Worm (Caenorhabditis elegans) whole organism, dauer: Measurements from ENCODE around the gene clec-181.

Source experiments
- unc-62 ChIP-seq: sonication (generic microtip); optimal IDR thresholded peaks from 2 replicates; lab custom pipeline; 2017; ENCODE audit warnings: missing biosample characterization, missing genetic modification reagents, missing genetic modification characterization

Gene clec-181

DNA sequence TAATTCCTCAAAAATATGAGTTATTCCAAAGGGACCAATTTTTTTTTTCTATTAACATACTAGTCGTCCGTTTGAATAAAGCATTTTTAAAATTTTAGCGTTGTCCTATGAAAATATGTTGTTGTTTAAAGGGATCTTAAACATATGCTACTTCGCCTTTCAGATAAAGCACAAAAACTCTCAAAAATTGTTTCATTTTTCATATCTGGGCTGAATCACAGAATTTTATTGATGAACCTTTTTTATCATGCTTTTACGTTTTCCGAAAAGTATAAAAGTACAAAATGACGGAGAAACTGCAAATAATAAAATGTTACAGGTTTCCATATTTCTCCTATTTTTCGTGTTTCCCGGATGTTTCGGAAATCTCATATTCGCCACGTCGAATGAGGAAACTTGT lies at the start of gene clec-181:
Gene clec-181 (plus strand): TSS at position 301 of the 400 bp plus-strand sequence.
- TF ChIP-seq unc-62 (GFP tag; lab: Kevin White, UChicago), result no peak

DNA sequence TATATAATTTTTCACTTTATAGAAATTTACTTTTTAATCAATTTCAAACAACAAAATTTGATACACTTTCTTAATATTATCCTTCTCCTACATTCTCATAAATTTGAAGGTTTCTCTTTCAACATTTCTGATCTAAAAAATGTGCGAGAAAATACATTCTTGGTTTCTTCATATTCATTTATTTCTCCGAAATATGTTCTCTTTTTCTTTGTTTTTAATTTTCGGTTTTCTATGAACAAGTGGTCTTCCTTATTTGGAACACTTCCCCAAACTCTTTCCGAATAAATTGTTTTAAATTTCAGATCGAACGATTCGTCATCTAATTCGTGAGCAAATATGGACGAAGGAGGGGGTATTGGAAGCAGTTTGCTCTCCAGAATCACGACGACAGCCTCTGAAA lies 36.7 kb upstream of the clec-181 start, which contains the start of gene npr-22:
Gene npr-22 (plus strand): TSS at position 301 of the 400 bp plus-strand sequence.
- TF ChIP-seq unc-62 (GFP tag; lab: Kevin White, UChicago), result no peak

DNA sequence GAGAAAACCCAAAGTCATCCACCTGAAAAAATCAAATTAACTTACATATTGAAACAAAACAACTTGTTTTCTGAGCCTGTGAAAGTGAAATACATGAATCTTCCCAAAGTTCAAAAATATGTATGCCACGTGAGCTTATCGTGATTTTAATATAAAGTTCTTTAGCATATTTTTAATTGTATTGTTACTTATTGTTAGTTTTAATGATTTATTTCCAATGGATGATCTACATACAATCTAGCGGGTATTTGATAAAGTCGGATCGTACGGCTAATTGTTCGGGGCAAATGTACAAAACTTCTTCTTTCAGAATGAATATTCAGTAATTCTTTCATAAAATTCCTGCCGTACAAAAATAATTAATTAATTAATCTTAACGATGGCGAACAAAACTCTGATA lies 25.6 kb upstream of the clec-181 start, which contains the start of gene Y59H11AM.4:
Gene Y59H11AM.4 (minus strand): TSS at position 101 of the 400 bp plus-strand sequence.
- TF ChIP-seq unc-62 (GFP tag; lab: Kevin White, UChicago), result no peak

DNA sequence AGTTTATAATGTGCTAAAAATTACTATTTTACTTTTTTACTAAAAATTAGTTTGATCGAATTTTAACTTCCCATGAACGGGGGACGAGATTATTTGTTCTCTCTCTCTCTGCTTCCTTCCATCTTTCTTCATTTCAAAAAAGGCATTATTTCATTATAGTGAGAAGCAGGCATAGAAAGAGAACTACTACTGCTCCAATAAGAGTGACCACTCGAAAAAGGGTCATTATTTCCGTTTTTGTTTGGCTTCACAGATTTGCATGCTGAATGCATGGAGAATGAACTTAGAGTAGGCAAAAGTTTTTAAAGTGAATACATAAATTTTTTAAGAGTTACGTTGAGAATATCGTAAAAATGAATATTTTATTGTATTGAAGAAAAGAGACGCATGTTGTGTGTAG lies 25.1 kb upstream of the clec-181 start:
- no peak for TF ChIP-seq unc-62 (GFP tag; lab: Kevin White, UChicago)

DNA sequence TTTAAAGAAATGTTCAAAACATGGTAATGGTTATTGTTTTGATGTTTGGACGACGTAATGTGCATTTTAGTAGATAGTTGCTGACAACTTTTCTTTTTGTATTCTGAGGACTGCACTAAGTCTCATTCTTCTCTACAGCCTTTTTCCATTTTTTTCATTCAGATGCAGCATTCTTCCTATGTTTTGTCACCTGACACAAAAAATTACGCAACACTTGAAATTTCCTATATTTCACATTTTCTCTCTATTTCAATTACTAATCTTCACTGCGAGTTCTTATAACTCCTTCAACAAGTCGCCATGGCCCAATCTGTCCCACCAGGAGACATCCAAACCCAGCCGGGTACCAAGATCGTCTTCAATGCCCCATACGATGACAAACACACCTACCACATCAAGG lies 24.7 kb upstream of the clec-181 start, which contains the start of gene Y59H11AM.1:
Gene Y59H11AM.1 (plus strand): TSS at position 301 of the 400 bp plus-strand sequence.
- no peak for TF ChIP-seq unc-62 (GFP tag; lab: Kevin White, UChicago)

DNA sequence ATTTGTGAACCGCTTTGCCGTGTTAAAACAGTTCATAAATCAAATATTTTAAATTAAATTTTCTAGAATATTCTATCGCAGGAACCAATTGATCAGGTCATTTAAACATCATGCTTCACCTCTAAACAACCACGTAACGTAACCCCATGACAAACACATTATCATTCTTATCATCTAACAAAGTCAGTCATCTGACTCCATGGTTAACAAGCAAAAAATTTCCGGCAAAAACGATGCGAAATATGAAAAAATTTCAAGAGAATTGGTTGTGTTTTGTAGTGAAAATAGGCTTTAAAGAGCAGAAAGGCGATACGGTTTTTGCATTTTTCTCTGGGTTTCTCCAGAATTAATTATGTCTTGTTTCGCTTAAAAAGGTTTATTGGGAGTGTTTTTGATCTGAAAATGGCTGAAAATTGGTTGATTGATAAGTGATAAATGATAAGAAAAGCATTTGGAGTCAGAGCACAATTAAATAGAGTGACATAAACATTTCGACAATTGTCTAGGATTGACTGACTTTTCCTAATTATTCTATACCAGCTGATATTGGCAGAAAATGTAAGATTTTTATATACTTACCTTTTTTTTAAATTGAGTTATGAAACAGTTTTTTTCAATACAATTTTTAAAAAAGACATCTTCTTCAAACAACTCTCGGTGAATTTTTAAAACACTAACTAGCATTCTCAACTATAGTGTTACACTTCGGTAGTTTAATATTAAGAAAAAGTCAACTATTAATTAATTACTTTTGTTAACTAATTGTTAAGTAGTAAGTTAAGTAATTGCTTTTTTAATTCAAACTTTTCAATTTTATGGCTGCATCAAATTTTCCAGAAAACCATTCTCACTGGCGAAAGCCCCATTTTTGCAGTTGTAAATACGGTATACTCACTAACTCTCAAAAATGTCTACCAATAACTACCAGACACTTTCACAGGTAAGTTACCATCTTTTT lies 10.5 kb upstream of the clec-181 start, which contains the start of gene catp-7:
Gene catp-7 (plus strand): TSS at position 908 of the 958 bp plus-strand sequence.
- TF ChIP-seq unc-62 (GFP tag; lab: Kevin White, UChicago), result no peak

DNA sequence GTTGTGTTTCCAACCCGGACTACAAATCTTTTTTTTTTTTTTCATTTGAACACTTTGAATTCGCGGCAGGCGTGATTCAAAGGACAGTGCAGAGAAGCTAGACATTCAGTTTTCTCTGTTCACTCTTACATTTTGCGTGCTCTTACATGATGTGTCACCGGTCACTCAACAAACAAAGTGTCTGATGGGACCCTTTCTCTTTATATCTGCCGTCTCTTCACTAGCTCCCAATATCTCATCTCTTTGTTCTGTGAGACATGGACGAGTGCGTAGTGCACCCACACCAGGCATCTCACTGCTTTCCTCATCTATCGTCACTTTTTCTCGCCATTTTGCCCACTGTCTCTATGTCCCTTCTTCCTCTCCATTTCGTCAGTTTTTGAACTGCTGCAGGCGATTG lies 8.8 kb upstream of the clec-181 start:
- no peak for TF ChIP-seq unc-62 (GFP tag; lab: Kevin White, UChicago)

DNA sequence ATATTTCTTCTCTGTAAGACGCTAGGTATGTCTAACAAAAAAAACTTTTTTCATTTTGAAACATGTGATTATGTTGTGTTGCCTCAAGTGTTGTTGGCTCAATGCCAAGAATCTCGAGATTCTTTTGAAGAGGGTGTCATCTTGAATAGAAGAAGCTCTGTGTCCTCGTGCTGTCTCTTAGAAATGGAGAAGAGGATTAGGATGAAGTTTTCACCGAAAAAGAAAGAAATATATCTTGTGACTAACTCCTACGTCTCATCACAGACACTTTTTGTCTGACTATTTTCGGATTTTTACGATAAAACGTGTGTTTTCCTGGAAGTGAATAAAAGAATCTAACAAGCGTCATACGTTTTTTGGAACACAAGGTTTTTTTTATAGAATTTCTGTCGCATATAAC lies 8.3 kb upstream of the clec-181 start:
- no peak for TF ChIP-seq unc-62 (GFP tag; lab: Kevin White, UChicago)

DNA sequence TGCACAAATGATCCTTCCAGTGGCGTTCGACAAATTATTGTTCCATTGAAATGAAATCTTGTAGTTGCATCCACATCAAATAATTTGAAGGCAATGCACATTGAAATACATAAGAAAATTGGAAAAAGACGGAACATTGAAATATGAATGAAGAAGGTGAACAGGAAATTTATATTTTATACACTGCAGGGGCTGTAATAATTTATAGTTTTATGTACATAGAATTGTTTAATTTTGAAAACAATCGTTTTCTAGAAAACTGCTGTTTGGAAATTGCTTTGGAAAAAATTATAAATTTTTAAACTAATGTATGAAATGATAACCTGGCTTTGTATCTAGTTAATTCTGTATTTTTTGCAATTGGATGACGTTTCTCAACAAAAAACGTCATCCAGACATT lies 550 bp upstream of the clec-181 start, which contains the start of gene Y59H11AR.3:
Gene Y59H11AR.3 (minus strand): TSS at position 101 of the 400 bp plus-strand sequence.
- TF ChIP-seq unc-62 (GFP tag; lab: Kevin White, UChicago), result no peak

DNA sequence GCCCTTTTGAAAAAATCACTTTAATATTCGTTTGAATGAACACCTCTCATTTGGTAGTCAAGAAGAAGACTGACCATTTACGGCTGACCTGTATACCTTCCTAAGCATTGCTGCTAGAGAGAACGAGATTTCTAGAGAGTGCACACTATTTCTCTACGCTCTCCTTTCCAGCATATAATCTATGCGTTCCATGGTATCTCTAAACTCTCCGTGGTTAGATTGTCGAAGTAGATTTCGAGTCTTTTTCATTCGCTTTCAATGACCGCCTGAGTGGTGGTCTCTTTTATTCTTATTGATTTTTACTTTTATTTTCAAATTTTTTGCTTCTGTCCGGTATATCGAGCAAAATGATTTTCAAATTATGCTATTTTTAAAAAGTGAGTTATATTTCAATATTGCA lies 1.6 kb downstream of the clec-181 start:
- TF ChIP-seq unc-62 (GFP tag; lab: Kevin White, UChicago), result no peak

DNA sequence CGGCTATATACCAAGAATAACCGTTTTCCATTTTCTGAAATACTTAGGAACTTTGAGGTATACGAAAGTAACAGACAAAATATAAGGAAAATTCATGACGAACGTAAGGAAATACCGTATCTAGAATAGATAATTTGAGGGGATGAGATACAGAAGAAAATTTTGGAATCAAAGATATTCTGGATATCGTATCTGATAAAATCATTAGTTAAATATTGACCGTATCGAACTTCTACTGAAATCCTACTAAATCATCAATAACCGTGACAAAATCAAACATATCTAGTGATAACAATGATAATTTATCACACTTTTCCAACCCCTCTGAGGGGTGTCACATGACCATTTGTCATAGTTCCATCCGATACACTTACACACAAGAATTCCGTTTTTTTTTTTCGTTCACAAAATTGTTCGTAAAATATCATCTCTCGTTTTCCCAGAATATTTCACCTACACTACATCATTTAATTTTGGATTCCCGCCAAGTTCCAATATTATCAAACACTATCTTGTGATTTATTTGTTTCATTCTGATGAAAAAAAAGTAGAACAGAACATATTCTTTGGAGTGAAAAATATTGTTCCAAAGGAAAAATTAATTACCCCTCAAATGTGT lies 5.0 kb downstream of the clec-181 start, which contains the start of gene Y59H11AR.4:
Gene Y59H11AR.4 (minus strand): TSS at position 51 of the 619 bp plus-strand sequence.
- TF ChIP-seq unc-62 (GFP tag; lab: Kevin White, UChicago), result no peak

DNA sequence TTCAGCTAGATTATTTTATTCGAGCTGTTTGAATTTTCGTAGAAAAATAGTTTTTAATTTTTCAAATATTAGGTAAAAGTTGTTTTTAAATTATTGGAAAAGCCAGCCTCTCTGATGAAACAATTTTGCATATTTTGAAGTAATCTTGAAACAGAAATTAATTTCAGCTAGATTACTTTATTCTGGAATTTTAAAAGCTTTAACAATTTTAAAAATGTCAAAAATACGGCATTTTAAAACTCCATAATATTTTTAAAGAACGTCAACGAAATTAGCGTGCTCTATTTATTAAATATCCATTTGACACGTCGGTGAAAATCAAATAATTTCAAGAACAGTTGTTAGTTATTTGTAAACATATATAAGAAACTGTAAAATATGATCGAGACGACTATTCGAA lies 7.0 kb downstream of the clec-181 start, which contains the start of gene Y59H11AR.10:
Gene Y59H11AR.10 (plus strand): TSS at position 301 of the 400 bp plus-strand sequence.
- no peak for TF ChIP-seq unc-62 (GFP tag; lab: Kevin White, UChicago)

DNA sequence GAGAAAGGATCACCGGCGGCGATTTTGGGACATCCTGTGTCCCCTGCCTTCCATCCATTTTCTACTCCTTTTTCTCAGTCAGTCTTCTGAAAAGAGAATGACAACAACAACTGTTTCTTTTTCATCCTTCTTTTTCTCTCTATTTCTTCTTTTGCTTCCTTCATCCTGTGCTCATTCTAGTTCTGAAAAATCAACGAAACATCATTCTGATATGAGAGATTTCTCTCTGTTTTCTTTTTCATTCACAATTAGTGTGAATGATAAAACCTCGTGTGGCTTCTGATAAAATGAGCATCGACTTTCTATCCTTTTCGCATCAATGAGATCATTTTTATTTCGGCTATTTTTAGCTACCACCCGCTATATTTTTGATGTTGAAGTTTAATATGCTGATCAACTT lies 9.3 kb downstream of the clec-181 start:
- no peak for TF ChIP-seq unc-62 (GFP tag; lab: Kevin White, UChicago)

DNA sequence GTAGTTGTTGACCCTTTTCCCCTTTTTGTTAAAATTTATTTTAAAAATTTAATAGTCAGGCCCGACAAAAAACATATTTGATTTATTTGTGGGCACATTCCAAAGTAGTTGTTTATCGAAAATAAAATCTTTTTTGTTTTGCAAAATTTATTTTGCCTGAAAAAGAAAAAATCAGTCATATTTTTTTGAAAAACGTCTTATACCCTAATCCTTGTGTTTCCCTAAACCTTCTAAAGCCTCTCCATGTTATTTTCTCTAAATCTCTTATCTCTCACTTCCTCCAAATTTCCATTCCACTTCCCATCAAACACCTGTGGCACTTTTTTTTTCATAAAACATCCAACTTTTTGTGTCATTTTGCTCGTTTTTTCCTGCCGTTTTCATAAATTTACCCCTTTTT lies 12.3 kb downstream of the clec-181 start:
- TF ChIP-seq unc-62 (GFP tag; lab: Kevin White, UChicago), result no peak

DNA sequence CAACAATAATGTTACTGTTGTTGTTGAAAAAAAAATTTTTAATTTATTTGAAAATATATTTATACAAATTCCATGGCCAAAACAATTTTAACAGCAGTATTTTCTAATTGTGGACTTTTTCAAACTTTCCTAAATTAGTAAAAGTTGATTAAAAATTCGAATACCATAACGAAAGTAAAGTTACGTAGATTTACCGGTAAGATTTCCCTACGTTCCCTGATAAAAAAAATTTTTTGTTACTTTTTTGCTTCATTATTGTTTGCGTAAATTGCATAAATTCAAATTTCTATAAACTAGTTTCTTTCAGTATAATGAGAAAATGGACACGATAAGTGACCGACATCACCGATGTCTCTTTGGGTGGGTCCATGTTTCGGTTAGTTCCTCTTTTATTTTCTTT lies 13.1 kb downstream of the clec-181 start, which contains the start of gene F42A9.6:
Gene F42A9.6 (plus strand): TSS at position 301 of the 400 bp plus-strand sequence.
- no peak for TF ChIP-seq unc-62 (GFP tag; lab: Kevin White, UChicago)
